Worm (Caenorhabditis elegans): ENCODE measurements around the gene Y76B12C.3.

Y76B12C.3 gene

ce11 chrIV:1990843-1991339, 17.4 kb downstream of the Y76B12C.3 start:
- TF ChIP-seq ceh-83 (GFP tag; optimal IDR thresholded peaks at IDR 0.05) (no peak), mls-2 (tag; optimal IDR thresholded peaks at IDR 0.05) (no peak), ces-1 (GFP tag; optimal IDR thresholded peaks at IDR 0.05) (no peak), hlh-1 (tag; optimal IDR thresholded peaks at IDR 0.05) (no peak), mab-5 (tag; optimal IDR thresholded peaks at IDR 0.05) (no peak), blmp-1 (tag; optimal IDR thresholded peaks at IDR 0.05) (no peak), flh-1 (GFP tag; optimal IDR thresholded peaks at IDR 0.05) (no peak)

- TF ChIP-seq mep-1 (tag; optimal IDR thresholded peaks at IDR 0.05) (no peak), nhr-2 (tag; optimal IDR thresholded peaks at IDR 0.05) (no peak), cnd-1 (tag; optimal IDR thresholded peaks at IDR 0.05) (no peak), nhr-12 (tag; optimal IDR thresholded peaks at IDR 0.05) (no peak), tbx-8 (GFP tag; optimal IDR thresholded peaks at IDR 0.05) (no peak), elt-3 (tag; optimal IDR thresholded peaks at IDR 0.05) (no peak), ceh-39 (tag; optimal IDR thresholded peaks at IDR 0.05) (no peak), pha-4 (tag; optimal IDR thresholded peaks at IDR 0.05) (no peak), lin-32 (GFP tag; optimal IDR thresholded peaks at IDR 0.05) (no peak), sem-2 (GFP tag; optimal IDR thresholded peaks at IDR 0.05) (no peak), unc-39 (tag; optimal IDR thresholded peaks at IDR 0.05) (no peak), mls-2 (tag; optimal IDR thresholded peaks at IDR 0.05) (no peak), ces-1 (GFP tag; optimal IDR thresholded peaks at IDR 0.05) (no peak), ztf-11 (tag; optimal IDR thresholded peaks at IDR 0.05) (no peak), ceh-43 (GFP tag; optimal IDR thresholded peaks at IDR 0.05) (no peak), ceh-83 (GFP tag; optimal IDR thresholded peaks at IDR 0.05) (no peak), bed-3 (GFP tag; optimal IDR thresholded peaks at IDR 0.05) (no peak), unc-120 (tag; optimal IDR thresholded peaks at IDR 0.05; ENCODE audit: poor library complexity, severe bottlenecking) (no peak)
Measured at ce11 chrIV:1992789-1993188, 19.3 kb downstream of the Y76B12C.3 start, which contains the start of gene xpc-1. Gene xpc-1 (plus strand): TSS chrIV:1993089.

ce11 chrIV:1997762-1998161, 24.3 kb downstream of the Y76B12C.3 start:
- TF ChIP-seq nhr-12 (tag; optimal IDR thresholded peaks at IDR 0.05) (no peak), cnd-1 (tag; optimal IDR thresholded peaks at IDR 0.05) (no peak), blmp-1 (tag; optimal IDR thresholded peaks at IDR 0.05) (no peak), mab-5 (tag; optimal IDR thresholded peaks at IDR 0.05) (no peak), zip-8 (tag; optimal IDR thresholded peaks at IDR 0.05) (no peak), snpc-4 (tag; optimal IDR thresholded peaks at IDR 0.05) (no peak), sptf-1 (tag; optimal IDR thresholded peaks at IDR 0.05) (no peak), unc-120 (tag; optimal IDR thresholded peaks at IDR 0.05; ENCODE audit: poor library complexity, severe bottlenecking) (no peak), lin-32 (GFP tag; optimal IDR thresholded peaks at IDR 0.05) (no peak), ces-1 (GFP tag; optimal IDR thresholded peaks at IDR 0.05) (no peak), ceh-83 (GFP tag; optimal IDR thresholded peaks at IDR 0.05) (no peak), ham-2 (GFP tag; optimal IDR thresholded peaks at IDR 0.05) (no peak), nhr-2 (tag; optimal IDR thresholded peaks at IDR 0.05) (no peak), lin-13 (tag; optimal IDR thresholded peaks at IDR 0.05) (no peak), nhr-237 (tag; optimal IDR thresholded peaks at IDR 0.05) (no peak), unc-39 (tag; optimal IDR thresholded peaks at IDR 0.05) (no peak)

ce11 chrIV:2002290-2002689, 28.8 kb downstream of the Y76B12C.3 start:
- TF ChIP-seq unc-39 (tag; optimal IDR thresholded peaks at IDR 0.05) (no peak), nhr-12 (tag; optimal IDR thresholded peaks at IDR 0.05) (no peak), ztf-11 (tag; optimal IDR thresholded peaks at IDR 0.05) (no peak), nhr-237 (tag; optimal IDR thresholded peaks at IDR 0.05) (no peak), flh-1 (GFP tag; optimal IDR thresholded peaks at IDR 0.05) (no peak), lin-32 (GFP tag; optimal IDR thresholded peaks at IDR 0.05) (no peak), elt-1 (tag; optimal IDR thresholded peaks at IDR 0.05; ENCODE audit: borderline replicate concordance, insufficient read depth) (no peak), sem-2 (GFP tag; optimal IDR thresholded peaks at IDR 0.05) (no peak), ceh-83 (GFP tag; optimal IDR thresholded peaks at IDR 0.05) (no peak)

ce11 chrIV:2008920-2009319, 35.4 kb downstream of the Y76B12C.3 start:
- TF ChIP-seq elt-3 (tag; optimal IDR thresholded peaks at IDR 0.05) (no peak), zip-8 (tag; optimal IDR thresholded peaks at IDR 0.05) (no peak), bed-3 (GFP tag; optimal IDR thresholded peaks at IDR 0.05) (no peak), nhr-76 (tag; optimal IDR thresholded peaks at IDR 0.05) (no peak)

Data from whole organism, mixed stage, embryonic.